Worm (Caenorhabditis elegans) whole organism, mixed stage, embryonic: ENCODE results near the gene mpst-2.

Experiments used
- M03D4.4 ChIP-seq: sonication (generic microtip); optimal IDR thresholded peaks from 2 replicates; lab custom pipeline; 2017; ENCODE audit warnings: mild to moderate bottlenecking, missing genetic modification characterization, missing compliant biosample characterization
- blmp-1 ChIP-seq: fragments of 150-350 bp; optimal IDR thresholded peaks from 2 replicates; lab custom pipeline; 2014; ENCODE audit warnings: missing biosample characterization, missing genetic modification characterization
- ceh-83 ChIP-seq: fragments of 200-800 bp; sonication (Bioruptor generic); optimal IDR thresholded peaks from 2 replicates; lab custom pipeline; 2018; ENCODE audit warnings: mild to moderate bottlenecking, missing genetic modification characterization, missing compliant biosample characterization
- ces-1 ChIP-seq: fragments of 150-350 bp; optimal IDR thresholded peaks from 2 replicates; lab custom pipeline; 2014; ENCODE audit warnings: missing biosample characterization, missing genetic modification reagents, missing genetic modification characterization
- cnd-1 ChIP-seq: fragments of 200-800 bp; sonication (Bioruptor generic); optimal IDR thresholded peaks from 2 replicates; lab custom pipeline; 2018; ENCODE audit warnings: mild to moderate bottlenecking, missing genetic modification characterization, missing compliant biosample characterization
- drap-1 ChIP-seq: fragments of 200-800 bp; sonication (Bioruptor generic); optimal IDR thresholded peaks from 3 replicates; lab custom pipeline; 2018; ENCODE audit warnings: mild to moderate bottlenecking, missing genetic modification characterization, missing compliant biosample characterization
- elt-1 ChIP-seq: sonication (generic microtip); optimal IDR thresholded peaks from 2 replicates; lab custom pipeline; 2017; ENCODE audit warnings: missing genetic modification characterization, mild to moderate bottlenecking, missing compliant biosample characterization, antibody characterized with exemption, moderate library complexity, borderline replicate concordance; ENCODE audit not compliant: insufficient read depth
- elt-3 ChIP-seq: fragments of 150-350 bp; optimal IDR thresholded peaks from 2 replicates; lab custom pipeline; 2014; ENCODE audit warnings: missing biosample characterization, missing genetic modification characterization
- ham-2 ChIP-seq: fragments of 200-800 bp; sonication (Bioruptor generic); optimal IDR thresholded peaks from 2 replicates; lab custom pipeline; 2018; ENCODE audit warnings: mild to moderate bottlenecking, missing genetic modification characterization, missing compliant biosample characterization
- lin-13 ChIP-seq: fragments of 150-350 bp; optimal IDR thresholded peaks from 2 replicates; lab custom pipeline; 2014; ENCODE audit warnings: missing biosample characterization, missing genetic modification characterization
- lin-32 ChIP-seq: fragments of 200-800 bp; sonication (Bioruptor generic); optimal IDR thresholded peaks from 2 replicates; lab custom pipeline; 2018; ENCODE audit warnings: mild to moderate bottlenecking, missing genetic modification characterization, missing compliant biosample characterization
- lsy-2 ChIP-seq: fragments of 150-350 bp; optimal IDR thresholded peaks from 2 replicates; lab custom pipeline; 2014; ENCODE audit warnings: missing biosample characterization, missing genetic modification characterization
- mls-2 ChIP-seq: sonication (generic microtip); optimal IDR thresholded peaks from 2 replicates; lab custom pipeline; 2016; ENCODE audit warnings: mild to moderate bottlenecking, missing genetic modification characterization, moderate library complexity, missing compliant biosample characterization
- nhr-12 ChIP-seq: fragments of 150-350 bp; optimal IDR thresholded peaks from 2 replicates; lab custom pipeline; 2014; ENCODE audit warnings: missing biosample characterization, missing genetic modification characterization
- nhr-2 ChIP-seq: fragments of 150-350 bp; optimal IDR thresholded peaks from 2 replicates; lab custom pipeline; 2014; ENCODE audit warnings: missing biosample characterization, missing genetic modification characterization
- nhr-28 ChIP-seq: fragments of 150-350 bp; optimal IDR thresholded peaks from 2 replicates; lab custom pipeline; 2014; ENCODE audit warnings: missing biosample characterization, missing genetic modification characterization
- pha-4 ChIP-seq: fragments of 150-350 bp; optimal IDR thresholded peaks from 2 replicates; lab custom pipeline; 2018; ENCODE audit warnings: missing biosample characterization, missing genetic modification reagents, missing genetic modification characterization
- sem-2 ChIP-seq: fragments of 200-800 bp; sonication (Bioruptor generic); optimal IDR thresholded peaks from 2 replicates; lab custom pipeline; 2018; ENCODE audit warnings: mild to moderate bottlenecking, missing genetic modification characterization, missing compliant biosample characterization
- snpc-4 ChIP-seq: fragments of 150-350 bp; optimal IDR thresholded peaks from 2 replicates; lab custom pipeline; 2014; ENCODE audit warnings: missing biosample characterization, missing genetic modification characterization
- sptf-1 ChIP-seq: sonication (generic microtip); optimal IDR thresholded peaks from 2 replicates; lab custom pipeline; 2017; ENCODE audit warnings: mild to moderate bottlenecking, missing genetic modification characterization, moderate library complexity, missing compliant biosample characterization
- tbx-8 ChIP-seq: fragments of 200-800 bp; sonication (Bioruptor generic); optimal IDR thresholded peaks from 2 replicates; lab custom pipeline; 2018; ENCODE audit warnings: mild to moderate bottlenecking, missing genetic modification characterization, moderate library complexity, missing compliant biosample characterization
- unc-120 ChIP-seq: sonication (generic microtip); optimal IDR thresholded peaks from 2 replicates; lab custom pipeline; 2017; ENCODE audit warnings: missing genetic modification characterization, missing compliant biosample characterization; ENCODE audit not compliant: poor library complexity, severe bottlenecking
- unc-39 ChIP-seq: fragments of 150-350 bp; optimal IDR thresholded peaks from 2 replicates; lab custom pipeline; 2014; ENCODE audit warnings: missing biosample characterization, missing genetic modification characterization
- unc-62 ChIP-seq: fragments of 150-350 bp; optimal IDR thresholded peaks from 2 replicates; lab custom pipeline; 2014; ENCODE audit warnings: missing biosample characterization, missing genetic modification reagents, missing genetic modification characterization
- zip-8 ChIP-seq: fragments of 150-350 bp; optimal IDR thresholded peaks from 2 replicates; lab custom pipeline; 2014; ENCODE audit warnings: missing biosample characterization, missing genetic modification characterization
- ztf-11 ChIP-seq: fragments of 150-350 bp; optimal IDR thresholded peaks from 2 replicates; lab custom pipeline; 2014; ENCODE audit warnings: missing biosample characterization, missing genetic modification characterization

Gene mpst-2

ce11 chrV:14854261-14854660 lies 39.0 kb downstream of the mpst-2 start:
- no peak for TF ChIP-seq nhr-28 (tag; lab: Kevin White, UChicago)
- peak; percentile 88 for TF ChIP-seq ces-1 (GFP tag; lab: Kevin White, UChicago)
- TF ChIP-seq nhr-12 (tag; lab: Kevin White, UChicago), result no peak
- no peak for TF ChIP-seq blmp-1 (tag; lab: Kevin White, UChicago)

ce11 chrV:14853739-14854138 lies 39.5 kb downstream of the mpst-2 start:
- peak; percentile 1 for TF ChIP-seq ces-1 (GFP tag; lab: Kevin White, UChicago)
- no peak for TF ChIP-seq unc-120 (tag; lab: Kevin White, UChicago)

ce11 chrV:14852620-14853019 lies 40.6 kb downstream of the mpst-2 start:
- TF ChIP-seq ces-1 (GFP tag; lab: Kevin White, UChicago) (peak; percentile 58), M03D4.4 (tag; lab: Kevin White, UChicago) (no peak)

ce11 chrV:14851972-14852371 lies 41.3 kb downstream of the mpst-2 start:
- TF ChIP-seq mls-2 (tag; lab: Kevin White, UChicago) (no peak), unc-120 (tag; lab: Kevin White, UChicago) (no peak), unc-39 (no peak), unc-62 (GFP tag; lab: Kevin White, UChicago) (no peak)
- TF ChIP-seq, all 35 proteins: peak for 0

- TF ChIP-seq ham-2 (GFP tag; lab: Kevin White, UChicago) (no peak), zip-8 (no peak), M03D4.4 (tag; lab: Kevin White, UChicago) (no peak), ces-1 (GFP tag; lab: Kevin White, UChicago) (peak; percentile 80), mls-2 (tag; lab: Kevin White, UChicago) (peak; percentile 20), drap-1 (GFP tag; lab: Kevin White, UChicago) (peak; percentile 4), lin-32 (GFP tag; lab: Kevin White, UChicago) (no peak), lin-13 (tag; lab: Kevin White, UChicago) (no peak), nhr-2 (tag; lab: Kevin White, UChicago) (no peak)
Measured at ce11 chrV:14851206-14851605, 42.0 kb downstream of the mpst-2 start.

ce11 chrV:14850530-14850929 lies 42.7 kb downstream of the mpst-2 start:
- TF ChIP-seq cnd-1 (tag; lab: Kevin White, UChicago) (no peak), snpc-4 (tag; lab: Kevin White, UChicago) (no peak), drap-1 (GFP tag; lab: Kevin White, UChicago) (no peak), sptf-1 (tag; lab: Kevin White, UChicago) (no peak), nhr-28 (tag; lab: Kevin White, UChicago) (no peak), zip-8 (no peak), elt-1 (tag; lab: Kevin White, UChicago) (no peak), pha-4 (tag; lab: Kevin White, UChicago) (no peak), unc-62 (GFP tag; lab: Kevin White, UChicago) (no peak), elt-3 (no peak), mls-2 (tag; lab: Kevin White, UChicago) (no peak), tbx-8 (no peak), M03D4.4 (tag; lab: Kevin White, UChicago) (no peak), ztf-11 (no peak), lin-32 (GFP tag; lab: Kevin White, UChicago) (no peak), blmp-1 (tag; lab: Kevin White, UChicago) (no peak), nhr-2 (tag; lab: Kevin White, UChicago) (no peak), sem-2 (GFP tag; lab: Kevin White, UChicago) (no peak), lsy-2 (no peak), ceh-83 (no peak)

ce11 chrV:14849628-14850027 lies 43.6 kb downstream of the mpst-2 start:
- TF ChIP-seq tbx-8 (no peak), sptf-1 (tag; lab: Kevin White, UChicago) (no peak), ham-2 (GFP tag; lab: Kevin White, UChicago) (peak; percentile 32), cnd-1 (tag; lab: Kevin White, UChicago) (no peak), drap-1 (GFP tag; lab: Kevin White, UChicago) (peak; percentile 42), elt-1 (tag; lab: Kevin White, UChicago) (no peak)
